Worm (Caenorhabditis elegans) whole organism, midembryonic: ENCODE measurements around the gene C27H5.2.

Experiments
- cog-1 ChIP-seq: sonication (generic microtip); optimal IDR thresholded peaks from 2 replicates; lab custom pipeline; 2016; ENCODE audit warnings: missing genetic modification characterization, missing compliant biosample characterization
- flt-1 ChIP-seq: fragments of 200-800 bp; sonication (Bioruptor generic); IDR thresholded peaks from 2 replicates; pipeline ENCODE4 v1.3.6; 2022; ENCODE audit warnings: missing genetic modification characterization, missing compliant biosample characterization
- klf-2 ChIP-seq: fragments of 200-800 bp; sonication (Bioruptor generic); conservative IDR thresholded peaks from 2 replicates; pipeline ENCODE4 v1.3.6; 2022; ENCODE audit warnings: missing genetic modification reagents, missing genetic modification characterization, missing compliant biosample characterization
- ref-1 ChIP-seq: fragments of 200-800 bp; sonication (Bioruptor generic); conservative IDR thresholded peaks from 2 replicates; pipeline ENCODE4 v1.3.6; 2022; ENCODE audit warnings: missing genetic modification reagents, missing genetic modification characterization, missing compliant biosample characterization
- ztf-29 ChIP-seq: fragments of 200-800 bp; sonication (Bioruptor generic); IDR thresholded peaks from 2 replicates; pipeline ENCODE4 v1.3.6; 2022; ENCODE audit warnings: missing genetic modification reagents, missing genetic modification characterization, missing compliant biosample characterization

DNA sequence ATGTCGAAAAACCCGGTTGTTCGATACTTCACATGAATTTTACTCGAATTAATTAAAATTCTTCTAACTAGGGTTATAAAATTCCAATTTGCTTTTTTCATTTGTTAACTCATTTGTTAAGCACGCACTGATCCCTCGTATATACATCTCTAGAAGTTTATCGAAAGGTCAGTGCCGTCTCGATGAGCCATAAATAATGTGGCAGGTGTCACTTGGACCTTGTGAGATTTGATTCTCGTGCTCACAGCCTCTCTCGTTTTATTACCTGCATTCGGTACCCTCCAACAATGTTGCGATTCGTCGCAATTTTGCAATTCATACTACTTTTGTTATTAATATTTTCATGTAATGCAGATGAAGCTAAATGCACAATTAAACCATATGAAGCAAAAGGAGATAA is 39.0 kb upstream of the C27H5.2 start, which contains the start of gene spon-1:
- TF ChIP-seq klf-2 (no peak), cog-1 (tag; lab: Kevin White, UChicago) (no peak), ref-1 (GFP tag; lab: Robert Waterston, UW) (no peak), flt-1 (GFP tag; lab: Robert Waterston, UW) (no peak), ztf-29 (GFP tag; lab: Robert Waterston, UW) (no peak)
